Fruit fly (Drosophila melanogaster) whole organism, embryonic: ENCODE measurements around the gene CG6295.

ENCODE experiments used
- Atf6 ChIP-seq: fragments of 200-800 bp; sonication (Bioruptor generic); IDR thresholded peaks from 2 replicates; pipeline ENCODE4 v1.3.6; 2022; ENCODE audit warnings: missing biosample characterization, missing genetic modification characterization
- CG10209 ChIP-seq: fragments of 200-800 bp; sonication (Bioruptor generic); optimal IDR thresholded peaks from 3 replicates; lab custom pipeline; 2017; ENCODE audit warnings: missing biosample characterization, mild to moderate bottlenecking, missing genetic modification characterization, missing genetic modification reagents
- CG11398 ChIP-seq: fragments of 200-800 bp; sonication (Bioruptor generic); optimal IDR thresholded peaks from 2 replicates; lab custom pipeline; 2016; ENCODE audit warnings: missing biosample characterization, missing genetic modification characterization
- CG11504 ChIP-seq: fragments of 200-800 bp; sonication (Bioruptor generic); optimal IDR thresholded peaks from 3 replicates; lab custom pipeline; 2019; ENCODE audit warnings: missing biosample characterization, mild to moderate bottlenecking, missing genetic modification characterization, moderate library complexity
- CG12236 ChIP-seq: fragments of 200-800 bp; sonication (Bioruptor generic); optimal IDR thresholded peaks from 2 replicates; lab custom pipeline; 2016; ENCODE audit warnings: missing biosample characterization, missing genetic modification characterization
- CG14441 ChIP-seq: fragments of 200-800 bp; sonication (Bioruptor generic); IDR thresholded peaks from 2 replicates; pipeline ENCODE4 v1.3.6; 2022; ENCODE audit warnings: missing biosample characterization, missing genetic modification characterization
- CG14710 ChIP-seq: fragments of 200-800 bp; sonication (Bioruptor generic); optimal IDR thresholded peaks from 3 replicates; lab custom pipeline; 2019; ENCODE audit warnings: missing biosample characterization, mild to moderate bottlenecking, missing genetic modification characterization, moderate library complexity
- CG15601 ChIP-seq: fragments of 200-800 bp; sonication (Bioruptor generic); optimal IDR thresholded peaks from 3 replicates; lab custom pipeline; 2019; ENCODE audit warnings: missing biosample characterization, mild to moderate bottlenecking, missing genetic modification characterization, moderate library complexity
- CG16813 ChIP-seq: fragments of 200-800 bp; sonication (Bioruptor generic); IDR thresholded peaks from 3 replicates; pipeline ENCODE4 v1.3.6; 2022; ENCODE audit warnings: missing biosample characterization, missing genetic modification characterization; ENCODE audit not compliant: partially characterized antibody
- CG16815 ChIP-seq: fragments of 200-800 bp; sonication (Bioruptor generic); optimal IDR thresholded peaks from 3 replicates; lab custom pipeline; 2017; ENCODE audit warnings: missing biosample characterization, mild to moderate bottlenecking, missing genetic modification characterization
- CG2116 ChIP-seq: fragments of 200-800 bp; sonication (Bioruptor generic); optimal IDR thresholded peaks from 3 replicates; lab custom pipeline; 2018; ENCODE audit warnings: missing biosample characterization, mild to moderate bottlenecking, missing genetic modification characterization
- CG2678 ChIP-seq: fragments of 200-800 bp; sonication (Bioruptor generic); optimal IDR thresholded peaks from 3 replicates; lab custom pipeline; 2019; ENCODE audit warnings: missing biosample characterization, mild to moderate bottlenecking, missing genetic modification characterization, moderate library complexity
- CG32767 ChIP-seq: fragments of 200-800 bp; sonication (Bioruptor generic); IDR thresholded peaks from 2 replicates; pipeline ENCODE4 v1.3.6; 2022; ENCODE audit warnings: missing biosample characterization, missing genetic modification characterization
- CG3281 ChIP-seq: fragments of 200-800 bp; sonication (Bioruptor generic); optimal IDR thresholded peaks from 3 replicates; lab custom pipeline; 2017; ENCODE audit warnings: missing biosample characterization, mild to moderate bottlenecking, missing genetic modification characterization
- CG3407 ChIP-seq: fragments of 200-800 bp; sonication (Bioruptor generic); optimal IDR thresholded peaks from 2 replicates; lab custom pipeline; 2018; ENCODE audit warnings: missing biosample characterization, mild to moderate bottlenecking, missing genetic modification characterization
- CG6254 ChIP-seq: fragments of 200-800 bp; sonication (Bioruptor generic); optimal IDR thresholded peaks from 3 replicates; lab custom pipeline; 2017; ENCODE audit warnings: mild to moderate bottlenecking, missing biosample characterization, missing genetic modification reagents, missing genetic modification characterization
- CG7556 ChIP-seq: fragments of 200-800 bp; sonication (Bioruptor generic); optimal IDR thresholded peaks from 2 replicates; lab custom pipeline; 2017; ENCODE audit warnings: missing biosample characterization, mild to moderate bottlenecking, missing genetic modification characterization
- CG7963 ChIP-seq: fragments of 200-800 bp; sonication (Bioruptor generic); IDR thresholded peaks from 3 replicates; pipeline ENCODE4 v1.3.6; 2022; ENCODE audit warnings: missing biosample characterization, missing genetic modification characterization; ENCODE audit not compliant: partially characterized antibody
- CG8290 ChIP-seq, 3 experiments: fragments of 200-800 bp; sonication (Bioruptor generic); optimal IDR thresholded peaks; 2 replicates each; lab custom pipeline; 2016 to 2019; ENCODE audit warnings: missing biosample characterization in 3 of 3, missing genetic modification characterization in 3 of 3, mild to moderate bottlenecking in 2 of 3, moderate library complexity in 1 of 3
- CG9609 ChIP-seq: fragments of 200-800 bp; sonication (Bioruptor generic); optimal IDR thresholded peaks from 3 replicates; lab custom pipeline; 2016; ENCODE audit warnings: missing biosample characterization, missing genetic modification characterization
- Eip74EF ChIP-seq, 2 experiments: fragments of 200-800 bp in 1 of 2; fragments of >200 bp in 1 of 2; sonication (Bioruptor generic) in 1 of 2; optimal IDR thresholded peaks; 2 replicates each; lab custom pipeline; 2017 to 2019; ENCODE audit warnings: missing biosample characterization in 2 of 2, missing genetic modification characterization in 2 of 2, mild to moderate bottlenecking in 1 of 2, moderate library complexity in 1 of 2
- Hand ChIP-seq: fragments of 200-800 bp; sonication (Bioruptor generic); optimal IDR thresholded peaks from 2 replicates; lab custom pipeline; 2017; ENCODE audit warnings: mild to moderate bottlenecking, missing biosample characterization, missing genetic modification reagents, missing genetic modification characterization
- HmgD ChIP-seq: fragments of 200-800 bp; sonication (Bioruptor generic); optimal IDR thresholded peaks from 3 replicates; lab custom pipeline; 2016; ENCODE audit warnings: missing biosample characterization, missing genetic modification characterization
- HmgZ ChIP-seq: fragments of 200-800 bp; sonication (Bioruptor generic); optimal IDR thresholded peaks from 2 replicates; lab custom pipeline; 2018; ENCODE audit warnings: missing biosample characterization, mild to moderate bottlenecking, missing genetic modification characterization
- Med ChIP-seq: fragments of 200-800 bp; sonication (Bioruptor generic); peaks from one replicate; lab custom pipeline; 2016; ENCODE audit warnings: missing biosample characterization, missing genetic modification characterization, mild to moderate bottlenecking, inconsistent platforms, moderate library complexity
- Six4 ChIP-seq: fragments of 200-800 bp; sonication (Bioruptor generic); optimal IDR thresholded peaks from 2 replicates; lab custom pipeline; 2016; ENCODE audit warnings: missing biosample characterization, missing genetic modification characterization
- Ssrp ChIP-seq: fragments of 200-800 bp; sonication (Bioruptor generic); optimal IDR thresholded peaks from 2 replicates; lab custom pipeline; 2018; ENCODE audit warnings: missing biosample characterization, mild to moderate bottlenecking, missing genetic modification characterization, moderate library complexity
- Xbp1 ChIP-seq: fragments of 200-800 bp; sonication (Bioruptor generic); optimal IDR thresholded peaks from 3 replicates; lab custom pipeline; 2016; ENCODE audit warnings: missing biosample characterization, mild to moderate bottlenecking, missing genetic modification characterization
- YL-1 ChIP-seq: fragments of 200-800 bp; sonication (Bioruptor generic); optimal IDR thresholded peaks from 3 replicates; lab custom pipeline; 2017; ENCODE audit warnings: missing biosample characterization, mild to moderate bottlenecking, missing genetic modification characterization
- br ChIP-seq: fragments of >200 bp; optimal IDR thresholded peaks from 2 replicates; lab custom pipeline; 2017
- cato ChIP-seq: fragments of 200-800 bp; sonication (Bioruptor generic); optimal IDR thresholded peaks from 2 replicates; lab custom pipeline; 2016; ENCODE audit warnings: missing biosample characterization, missing genetic modification characterization, borderline replicate concordance
- chinmo ChIP-seq: fragments of 200-800 bp; sonication (Bioruptor generic); IDR thresholded peaks from 4 replicates; pipeline ENCODE4 v1.3.6; 2022; ENCODE audit warnings: missing biosample characterization, missing genetic modification characterization; ENCODE audit not compliant: partially characterized antibody
- danr ChIP-seq: fragments of 200-800 bp; sonication (Bioruptor generic); IDR thresholded peaks from 2 replicates; pipeline ENCODE4 v1.3.6; 2022; ENCODE audit warnings: missing biosample characterization, missing genetic modification characterization
- ewg ChIP-seq: fragments of 200-800 bp; sonication (Bioruptor generic); optimal IDR thresholded peaks from 3 replicates; lab custom pipeline; 2017; ENCODE audit warnings: mild to moderate bottlenecking, missing biosample characterization, missing genetic modification reagents, missing genetic modification characterization
- exex ChIP-seq: fragments of 200-800 bp; sonication (Bioruptor generic); optimal IDR thresholded peaks from 4 replicates; lab custom pipeline; 2018; ENCODE audit warnings: missing biosample characterization, mild to moderate bottlenecking, missing genetic modification characterization, moderate library complexity
- grn ChIP-seq: fragments of 200-800 bp; sonication (Bioruptor generic); optimal IDR thresholded peaks from 3 replicates; lab custom pipeline; 2017; ENCODE audit warnings: missing biosample characterization, missing genetic modification characterization
- gro ChIP-seq: fragments of 200-800 bp; sonication (Bioruptor generic); optimal IDR thresholded peaks from 2 replicates; lab custom pipeline; 2016; ENCODE audit warnings: missing biosample characterization, missing genetic modification characterization
- inv ChIP-seq: fragments of 200-800 bp; sonication (Bioruptor generic); IDR thresholded peaks from 2 replicates; pipeline ENCODE4 v1.3.6; 2022; ENCODE audit warnings: missing biosample characterization, missing genetic modification characterization; ENCODE audit not compliant: partially characterized antibody
- mam ChIP-seq: fragments of 200-800 bp; sonication (Bioruptor generic); optimal IDR thresholded peaks from 3 replicates; lab custom pipeline; 2016; ENCODE audit warnings: missing biosample characterization, missing genetic modification characterization
- odd ChIP-seq: fragments of 200-800 bp; sonication (Bioruptor generic); optimal IDR thresholded peaks from 2 replicates; lab custom pipeline; 2017; ENCODE audit warnings: missing biosample characterization, mild to moderate bottlenecking, missing genetic modification characterization
- pho ChIP-seq: fragments of 200-800 bp; sonication (Bioruptor generic); optimal IDR thresholded peaks from 2 replicates; lab custom pipeline; 2016; ENCODE audit warnings: missing biosample characterization, missing genetic modification characterization
- ranshi ChIP-seq: fragments of 200-800 bp; sonication (Bioruptor generic); IDR thresholded peaks from 2 replicates; pipeline ENCODE4 v1.3.6; 2022; ENCODE audit warnings: missing biosample characterization, missing genetic modification characterization
- run ChIP-seq: fragments of 200-800 bp; sonication (Bioruptor generic); optimal IDR thresholded peaks from 3 replicates; lab custom pipeline; 2018; ENCODE audit warnings: missing biosample characterization, mild to moderate bottlenecking, missing genetic modification characterization
- sd ChIP-seq: fragments of 200-800 bp; sonication (Bioruptor generic); optimal IDR thresholded peaks from 3 replicates; lab custom pipeline; 2018; ENCODE audit warnings: missing biosample characterization, mild to moderate bottlenecking, missing genetic modification characterization, moderate library complexity
- shn ChIP-seq: fragments of 200-800 bp; sonication (Bioruptor generic); optimal IDR thresholded peaks from 3 replicates; lab custom pipeline; 2016; ENCODE audit warnings: missing biosample characterization, missing genetic modification characterization
- so ChIP-seq: fragments of 200-800 bp; sonication (Bioruptor generic); IDR thresholded peaks from 3 replicates; pipeline ENCODE4 v1.3.6; 2022; ENCODE audit warnings: missing biosample characterization, missing genetic modification characterization
- ssp ChIP-seq: fragments of 200-800 bp; sonication (Bioruptor generic); IDR thresholded peaks from 2 replicates; pipeline ENCODE4 v1.3.6; 2022; ENCODE audit warnings: missing biosample characterization, missing genetic modification characterization
- toy ChIP-seq: fragments of 200-800 bp; sonication (Bioruptor generic); IDR thresholded peaks from 2 replicates; pipeline ENCODE4 v1.3.6; 2022; ENCODE audit warnings: missing biosample characterization, missing genetic modification characterization
- z ChIP-seq: fragments of 200-800 bp; sonication (Bioruptor generic); IDR thresholded peaks from 3 replicates; pipeline ENCODE4 v1.3.6; 2022; ENCODE audit warnings: missing biosample characterization, missing genetic modification characterization

The CG6295 gene

DNA sequence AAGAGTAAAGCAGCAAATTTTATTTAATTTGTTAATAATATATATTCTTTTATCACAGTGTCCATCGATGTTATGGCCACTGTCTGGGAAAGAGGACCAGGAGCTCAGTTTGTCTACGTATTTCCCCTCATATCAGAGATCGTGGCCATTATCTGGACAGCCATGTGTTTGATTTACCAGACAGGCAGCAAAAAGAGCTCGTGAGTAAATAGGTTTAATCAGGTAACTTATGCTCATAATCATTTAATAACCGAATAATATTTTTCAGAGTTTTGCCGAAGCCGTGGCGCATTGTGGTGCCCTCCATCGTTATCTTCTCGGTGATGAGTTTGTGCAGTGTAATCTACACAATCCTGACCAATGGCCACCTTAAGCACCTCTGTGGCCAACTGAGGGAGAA is 22.4 kb downstream of the CG6295 start:
- peak; percentile 77 for TF ChIP-seq exex (tag; lab: Kevin White, UChicago)
- peak; percentile 52 for TF ChIP-seq grn (GFP tag; lab: Kevin White, UChicago)
- no peak for TF ChIP-seq CG16815 (GFP tag; lab: Kevin White, UChicago)

DNA sequence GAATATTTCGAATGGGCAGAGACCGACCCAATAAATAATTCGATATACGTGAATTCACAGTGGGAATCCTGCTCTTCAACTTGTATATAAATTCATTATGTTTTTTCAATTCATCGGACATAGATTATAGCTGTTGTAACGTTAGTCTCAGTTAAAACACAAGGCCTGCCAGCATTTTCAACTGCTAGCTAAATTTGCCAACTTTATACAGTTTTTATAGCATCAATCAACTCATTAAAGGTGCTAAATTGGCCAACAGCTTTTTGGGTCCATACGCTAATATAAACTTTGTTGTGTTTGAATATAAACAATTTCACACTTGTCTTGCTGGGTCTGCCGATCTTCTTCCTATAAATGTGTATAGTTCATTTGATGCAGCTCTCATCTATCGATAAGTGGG is 24.7 kb downstream of the CG6295 start:
- TF ChIP-seq CG12236 (GFP tag; lab: Kevin White, UChicago) (no peak), CG3281 (GFP tag; lab: Kevin White, UChicago) (no peak), ewg (no peak), CG6254 (GFP tag; lab: Kevin White, UChicago) (no peak), inv (GFP tag; lab: Robert Waterston, UW) (no peak), pho (GFP tag; lab: Kevin White, UChicago) (no peak), CG7963 (GFP tag; lab: Robert Waterston, UW) (no peak), YL-1 (GFP tag; lab: Kevin White, UChicago) (no peak), Eip74EF (GFP tag; optimal IDR thresholded peaks at IDR 0.05; lab: Kevin White, UChicago) (peak in 1 of 2 experiments; percentile 13), CG2116 (GFP tag; lab: Kevin White, UChicago) (no peak), sd (tag; lab: Kevin White, UChicago) (peak; percentile 23), CG11504 (no peak), gro (GFP tag; lab: Kevin White, UChicago) (peak; percentile 62), CG3407 (GFP tag; lab: Kevin White, UChicago) (no peak), chinmo (GFP tag; lab: Robert Waterston, UW) (0 out of 4 replicates have a peak, but pooled peaks have one; percentile 50), toy (GFP tag; lab: Robert Waterston, UW) (no peak), CG2678 (tag; lab: Kevin White, UChicago) (peak; percentile 17), Atf6 (GFP tag; lab: Robert Waterston, UW) (peak; percentile 18; the same call in 1 of the 2 replicates), Xbp1 (GFP tag; lab: Kevin White, UChicago) (no peak), ssp (GFP tag; lab: Robert Waterston, UW) (no peak), ranshi (GFP tag; lab: Robert Waterston, UW) (no peak), CG9609 (no peak), run (tag; lab: Kevin White, UChicago) (no peak), cato (no peak), Hand (no peak), CG8290 (GFP tag; optimal IDR thresholded peaks at IDR 0.05; lab: Kevin White, UChicago) (no peak), CG8290 (tag; optimal IDR thresholded peaks at IDR 0.05; lab: Kevin White, UChicago) (no peak), CG14710 (tag; lab: Kevin White, UChicago) (no peak), CG10209 (GFP tag; lab: Kevin White, UChicago) (no peak), CG16813 (GFP tag; lab: Robert Waterston, UW) (no peak), Ssrp (tag; lab: Kevin White, UChicago) (no peak), br (lab: Kevin White, UChicago) (no peak), Med (peak; percentile 52), z (GFP tag; lab: Robert Waterston, UW) (no peak), CG15601 (tag; lab: Kevin White, UChicago) (no peak), so (GFP tag; lab: Robert Waterston, UW) (no peak), Six4 (GFP tag; lab: Kevin White, UChicago) (no peak), CG11398 (no peak), mam (no peak), shn (GFP tag; lab: Kevin White, UChicago) (no peak), CG7556 (GFP tag; lab: Kevin White, UChicago) (no peak), odd (GFP tag; lab: Kevin White, UChicago) (no peak), CG14441 (GFP tag; lab: Robert Waterston, UW) (no peak), CG32767 (GFP tag; lab: Robert Waterston, UW) (no peak), HmgD (GFP tag; lab: Kevin White, UChicago) (no peak), HmgZ (tag; lab: Kevin White, UChicago) (no peak), danr (GFP tag; lab: Robert Waterston, UW) (no peak)
- TF ChIP-seq, all 482 proteins: peak for 7
